Worm (Caenorhabditis elegans) whole organism, L4/young adult: ENCODE measurements around the gene atp-2.

ENCODE experiments used
- W03F9.2 ChIP-seq: fragments of 150-350 bp; optimal IDR thresholded peaks from 2 replicates; lab custom pipeline; 2014; ENCODE audit warnings: missing biosample characterization, missing genetic modification characterization
- him-1 ChIP-seq: sonication (generic microtip); optimal IDR thresholded peaks from 2 replicates; lab custom pipeline; 2016; ENCODE audit warnings: missing genotype, missing genetic modification reagents, missing genetic modification characterization, missing compliant biosample characterization

DNA sequence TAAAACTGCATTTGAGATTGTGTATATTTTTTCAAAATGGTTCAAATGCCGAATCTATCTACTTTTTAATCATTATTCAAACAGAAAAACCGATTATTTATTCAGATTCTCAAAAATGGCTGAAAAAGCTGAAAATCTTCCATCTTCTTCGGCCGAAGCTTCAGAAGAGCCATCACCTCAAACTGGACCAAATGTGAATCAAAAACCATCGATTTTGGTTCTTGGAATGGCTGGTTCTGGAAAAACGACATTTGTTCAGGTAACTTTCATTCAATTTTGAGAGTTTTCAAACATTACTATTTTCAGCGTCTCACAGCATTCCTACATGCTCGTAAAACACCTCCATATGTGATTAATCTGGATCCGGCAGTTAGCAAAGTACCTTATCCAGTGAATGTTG lies 30.7 kb downstream of the atp-2 start, which contains the start of gene gop-2:
- TF ChIP-seq him-1 (tag; lab: Kevin White, UChicago) (no peak), W03F9.2 (tag; lab: Kevin White, UChicago) (no peak)
